Fruit fly (Drosophila melanogaster): ENCODE measurements around the gene Cph.

DNA sequence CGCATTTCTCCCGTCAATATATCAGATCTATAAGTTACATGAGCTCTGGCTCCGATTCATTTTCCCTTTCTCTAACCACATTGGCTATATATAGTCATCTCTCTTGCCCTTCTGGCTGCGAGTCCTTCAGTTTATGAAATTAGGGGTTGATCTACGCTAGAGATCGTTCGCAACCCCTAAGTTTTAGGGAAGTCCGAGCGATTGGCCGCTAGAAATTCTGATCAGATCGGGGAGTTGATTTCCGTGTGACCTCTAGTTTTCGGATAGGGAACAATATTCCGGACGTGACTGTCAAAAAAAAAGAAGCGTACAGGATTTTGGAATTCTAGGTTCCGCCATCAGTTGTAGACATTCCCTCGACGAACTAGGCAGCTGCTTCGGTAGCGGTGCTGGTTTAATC, 114.9 kb downstream of the Cph start:
- no peak for TF ChIP-seq CG10348 (GFP tag; IDR thresholded peaks at IDR 0.05)
- TF ChIP-seq Pif1B (GFP tag; optimal IDR thresholded peaks at IDR 0.05), result no peak
- no peak for TF ChIP-seq CG12605 (GFP tag; IDR thresholded peaks at IDR 0.05)
- no peak for TF ChIP-seq CG32121 (GFP tag; IDR thresholded peaks at IDR 0.05)
- TF ChIP-seq CG9948 (tag; optimal IDR thresholded peaks at IDR 0.05), result no peak
- TF ChIP-seq CG8301 (tag; optimal IDR thresholded peaks at IDR 0.05), result no peak
- no peak for TF ChIP-seq CG13204 (GFP tag; optimal IDR thresholded peaks at IDR 0.05)
- TF ChIP-seq Pif1A (GFP tag; optimal IDR thresholded peaks at IDR 0.05), result no peak
- no peak for TF ChIP-seq EcR (GFP tag; optimal IDR thresholded peaks at IDR 0.05)
- no peak for TF ChIP-seq gl (tag; optimal IDR thresholded peaks at IDR 0.05)

Measured in whole organism, pupa.